Worm (Caenorhabditis elegans) whole organism, midembryonic: ENCODE data around the gene enee-1.

Source experiments
- T22C8.4 ChIP-seq: fragments of 200-800 bp; sonication (Bioruptor generic); IDR thresholded peaks from 2 replicates; pipeline ENCODE4 v1.3.6; 2022; ENCODE audit warnings: missing genetic modification characterization, missing compliant biosample characterization
- cog-1 ChIP-seq: sonication (generic microtip); optimal IDR thresholded peaks from 2 replicates; lab custom pipeline; 2016; ENCODE audit warnings: missing genetic modification characterization, missing compliant biosample characterization
- flt-1 ChIP-seq: fragments of 200-800 bp; sonication (Bioruptor generic); IDR thresholded peaks from 2 replicates; pipeline ENCODE4 v1.3.6; 2022; ENCODE audit warnings: missing genetic modification characterization, missing compliant biosample characterization
- klf-2 ChIP-seq: fragments of 200-800 bp; sonication (Bioruptor generic); conservative IDR thresholded peaks from 2 replicates; pipeline ENCODE4 v1.3.6; 2022; ENCODE audit warnings: missing genetic modification reagents, missing genetic modification characterization, missing compliant biosample characterization
- med-1 ChIP-seq: sonication (generic microtip); optimal IDR thresholded peaks from 2 replicates; lab custom pipeline; 2017; ENCODE audit warnings: missing genetic modification characterization, mild to moderate bottlenecking, missing compliant biosample characterization, antibody characterized with exemption, missing genetic modification reagents; ENCODE audit not compliant: insufficient read depth
- ref-1 ChIP-seq: fragments of 200-800 bp; sonication (Bioruptor generic); conservative IDR thresholded peaks from 2 replicates; pipeline ENCODE4 v1.3.6; 2022; ENCODE audit warnings: missing genetic modification reagents, missing genetic modification characterization, missing compliant biosample characterization
- tab-1 ChIP-seq: fragments of 200-800 bp; sonication (Bioruptor generic); IDR thresholded peaks from 2 replicates; pipeline ENCODE4 v1.3.6; 2022; ENCODE audit warnings: missing genetic modification characterization, missing compliant biosample characterization
- ztf-29 ChIP-seq: fragments of 200-800 bp; sonication (Bioruptor generic); IDR thresholded peaks from 2 replicates; pipeline ENCODE4 v1.3.6; 2022; ENCODE audit warnings: missing genetic modification reagents, missing genetic modification characterization, missing compliant biosample characterization

DNA sequence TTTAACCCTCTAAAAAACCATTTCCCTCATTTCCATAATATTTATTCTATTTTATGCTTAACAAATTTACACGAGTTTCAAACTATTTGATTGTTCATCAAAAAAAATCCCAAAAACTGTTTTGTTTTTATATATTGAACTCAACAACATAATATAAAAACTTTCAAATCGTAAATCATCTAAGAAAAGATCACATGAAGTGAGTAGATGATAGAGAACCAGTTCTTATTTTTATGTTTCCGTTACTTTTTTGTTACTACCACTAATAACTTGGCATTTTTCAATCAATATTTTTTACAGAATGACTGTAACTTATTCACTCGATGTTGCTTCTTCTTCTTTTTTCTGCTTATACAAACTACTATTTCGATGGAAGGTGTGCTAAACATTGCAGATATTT, 11.8 kb upstream of the enee-1 start, which contains the start of gene best-3:
- TF ChIP-seq klf-2 (GFP tag; lab: Robert Waterston, UW) (no peak), ztf-29 (GFP tag; lab: Robert Waterston, UW) (no peak), med-1 (GFP tag; lab: Kevin White, UChicago) (no peak), ref-1 (GFP tag; lab: Robert Waterston, UW) (no peak), T22C8.4 (GFP tag; lab: Robert Waterston, UW) (no peak), tab-1 (GFP tag; lab: Robert Waterston, UW) (no peak), flt-1 (GFP tag; lab: Robert Waterston, UW) (no peak), cog-1 (tag; lab: Kevin White, UChicago) (no peak)
